Fruit fly (Drosophila melanogaster): ENCODE data around the gene mtrm.

Gene mtrm

DNA sequence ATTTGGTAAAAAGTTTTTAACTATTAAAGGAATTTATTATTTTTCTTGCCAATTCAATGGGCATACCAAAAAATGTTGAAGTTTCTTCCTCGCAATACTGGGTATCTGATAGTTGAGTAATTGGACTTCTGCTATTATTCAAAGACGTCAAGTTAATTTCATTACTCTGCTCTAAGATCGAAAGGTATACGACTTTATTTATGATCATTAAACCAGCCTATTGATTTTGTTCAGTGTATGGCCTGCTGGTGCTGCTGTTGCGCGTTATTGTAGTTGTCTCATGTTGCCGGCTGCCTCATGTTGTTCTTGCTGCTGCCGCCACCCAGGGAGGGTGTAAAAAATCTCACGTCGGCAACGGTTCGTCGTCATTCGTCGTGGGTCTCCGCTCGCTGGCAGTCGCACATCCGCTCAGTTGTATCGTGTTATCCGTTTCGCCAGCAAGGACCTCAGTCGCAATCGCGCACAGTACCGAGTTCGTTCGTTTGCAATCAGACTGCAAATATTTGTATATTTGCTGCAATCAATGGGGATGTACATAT is 17.1 kb upstream of the mtrm start, which contains the start of gene CG7120 (continued):
- no peak for TF ChIP-seq dac (GFP tag; optimal IDR thresholded peaks at IDR 0.05)
- peak; percentile 34 for TF ChIP-seq Met (GFP tag; optimal IDR thresholded peaks at IDR 0.05)
- TF ChIP-seq Hr38 (GFP tag; optimal IDR thresholded peaks at IDR 0.05) = no peak
- TF ChIP-seq CG11762 (GFP tag; optimal IDR thresholded peaks at IDR 0.05; ENCODE audit: insufficient read depth) = peak; percentile 11
- no peak for TF ChIP-seq vri (GFP tag; optimal IDR thresholded peaks at IDR 0.05)
- TF ChIP-seq Eip93F (GFP tag; optimal IDR thresholded peaks at IDR 0.05) = peak; percentile 23
- peak; percentile 13 for TF ChIP-seq acj6 (GFP tag; optimal IDR thresholded peaks at IDR 0.05)
- TF ChIP-seq CG6854 (GFP tag; optimal IDR thresholded peaks at IDR 0.05) = no peak
- TF ChIP-seq CG1621 (tag; optimal IDR thresholded peaks at IDR 0.05) = no peak
- peak; percentile 80 for TF ChIP-seq Eip78C (GFP tag)
- peak; percentile 55 for TF ChIP-seq cyc (GFP tag; optimal IDR thresholded peaks at IDR 0.05)
- TF ChIP-seq CG15336 (GFP tag; IDR thresholded peaks at IDR 0.05) = peak; percentile 51; the same call in 1 of the 2 replicates
- peak; percentile 52; the same call in 1 of the 3 replicates for TF ChIP-seq CG6163 (GFP tag; IDR thresholded peaks at IDR 0.05)
- no peak for TF ChIP-seq CG8632 (GFP tag; optimal IDR thresholded peaks at IDR 0.05)
- no peak for TF ChIP-seq CG11294 (GFP tag; IDR thresholded peaks at IDR 0.05)
- TF ChIP-seq topi (GFP tag; optimal IDR thresholded peaks at IDR 0.05) = peak; percentile 56
- TF ChIP-seq Sox102F (GFP tag; optimal IDR thresholded peaks at IDR 0.05) = no peak
- no peak for TF ChIP-seq CG11902 (GFP tag; optimal IDR thresholded peaks at IDR 0.05)
- TF ChIP-seq CG4318 (GFP tag; optimal IDR thresholded peaks at IDR 0.05) = no peak

DNA sequence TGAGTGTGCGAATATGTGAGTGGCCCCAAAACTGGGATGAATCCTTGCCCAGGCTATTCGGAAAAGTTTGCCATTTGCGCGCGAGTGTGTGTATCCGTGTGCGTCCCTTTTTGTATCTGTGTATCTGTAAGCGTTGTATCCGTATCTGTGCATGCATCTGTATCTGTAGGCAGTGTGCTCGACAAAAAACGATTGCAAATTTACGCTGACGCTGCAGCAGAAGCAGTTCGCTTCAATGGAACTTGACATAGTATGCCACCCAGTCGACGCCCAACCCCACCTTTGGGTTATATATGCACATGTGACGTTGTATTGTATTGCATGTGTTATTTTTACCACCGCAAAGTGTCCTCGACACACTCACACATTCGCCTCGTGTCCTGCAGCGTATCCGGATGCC is 16.6 kb upstream of the mtrm start:
- no peak for TF ChIP-seq CG11294 (GFP tag; IDR thresholded peaks at IDR 0.05)
- no peak for TF ChIP-seq Eip78C (GFP tag)
- TF ChIP-seq CG34406 (GFP tag; optimal IDR thresholded peaks at IDR 0.05) = no peak
- no peak for TF ChIP-seq Eip75B (GFP tag; optimal IDR thresholded peaks at IDR 0.05)
- no peak for TF ChIP-seq CG16779 (tag; optimal IDR thresholded peaks at IDR 0.05)
- TF ChIP-seq CG31627 (GFP tag; optimal IDR thresholded peaks at IDR 0.05) = no peak
- no peak for TF ChIP-seq CG3032 (tag; optimal IDR thresholded peaks at IDR 0.05)
- TF ChIP-seq Ets96B (tag; optimal IDR thresholded peaks at IDR 0.05) = no peak
- no peak for TF ChIP-seq Sox14 (GFP tag; optimal IDR thresholded peaks at IDR 0.05)
- TF ChIP-seq Hr4 (GFP tag; optimal IDR thresholded peaks at IDR 0.05) = no peak
- TF ChIP-seq vri (GFP tag; optimal IDR thresholded peaks at IDR 0.05) = no peak
- no peak for TF ChIP-seq CG11902 (GFP tag; optimal IDR thresholded peaks at IDR 0.05)
- no peak for TF ChIP-seq CG6808 (GFP tag; optimal IDR thresholded peaks at IDR 0.05)
- no peak for TF ChIP-seq spab (GFP tag; optimal IDR thresholded peaks at IDR 0.05)
- no peak for TF ChIP-seq cyc (GFP tag; optimal IDR thresholded peaks at IDR 0.05)
- TF ChIP-seq Blimp-1 (GFP tag; optimal IDR thresholded peaks at IDR 0.05) = no peak

DNA sequence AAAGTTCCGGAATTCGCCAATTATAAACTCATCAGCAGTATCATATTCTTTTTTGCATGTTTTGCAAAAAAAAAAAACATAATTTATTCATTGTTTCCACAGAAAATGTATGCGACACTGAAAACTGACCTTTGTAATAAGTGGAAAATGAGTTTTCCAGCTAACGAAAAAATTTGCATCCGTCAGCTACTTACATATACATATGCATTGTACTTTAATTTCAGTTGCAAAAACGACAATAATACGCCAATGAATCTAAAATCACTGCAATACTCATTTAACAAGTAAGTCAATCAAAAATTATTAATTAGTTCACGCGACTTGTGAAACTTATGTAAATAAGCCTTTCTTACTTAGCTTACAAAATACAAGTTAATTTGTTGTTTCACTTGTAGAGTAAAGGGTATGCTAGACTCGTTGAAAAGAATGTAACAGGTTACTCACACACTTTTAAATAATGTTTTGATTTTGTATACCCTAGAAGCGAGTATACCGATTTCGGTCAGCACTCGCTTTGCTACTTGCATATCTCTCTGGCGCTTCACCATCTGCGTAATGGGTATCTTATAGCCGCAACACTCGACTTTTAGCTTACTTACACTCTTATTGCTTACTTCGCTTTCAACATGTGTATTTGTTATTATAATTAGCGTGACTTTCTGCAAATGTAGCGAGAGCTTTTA is 13.9 kb upstream of the mtrm start:
- TF ChIP-seq Blimp-1 (GFP tag; optimal IDR thresholded peaks at IDR 0.05) (peak; percentile 68), esn (GFP tag; optimal IDR thresholded peaks at IDR 0.05) (peak; percentile 84), Met (GFP tag; optimal IDR thresholded peaks at IDR 0.05) (no peak), CG11762 (GFP tag; optimal IDR thresholded peaks at IDR 0.05; ENCODE audit: insufficient read depth) (peak; percentile 71), CG6792 (GFP tag; optimal IDR thresholded peaks at IDR 0.05) (peak; percentile 63), CG9139 (GFP tag; optimal IDR thresholded peaks at IDR 0.05) (peak; percentile 20), lz (GFP tag; optimal IDR thresholded peaks at IDR 0.05) (no peak), Sox15 (GFP tag; optimal IDR thresholded peaks at IDR 0.05) (peak; percentile 70), Sox102F (GFP tag; optimal IDR thresholded peaks at IDR 0.05) (peak; percentile 85), CG31627 (GFP tag; optimal IDR thresholded peaks at IDR 0.05) (peak; percentile 90), CG32006 (GFP tag; optimal IDR thresholded peaks at IDR 0.05) (no peak), CG34406 (GFP tag; optimal IDR thresholded peaks at IDR 0.05) (peak; percentile 77), CG10669 (GFP tag; optimal IDR thresholded peaks at IDR 0.05) (no peak), CG8119 (GFP tag; IDR thresholded peaks at IDR 0.05) (peak; percentile 74; the same call in 2 of the 3 replicates), CG6854 (GFP tag; optimal IDR thresholded peaks at IDR 0.05) (peak; percentile 60), fd85E (GFP tag; optimal IDR thresholded peaks at IDR 0.05) (no peak), CG1621 (tag; optimal IDR thresholded peaks at IDR 0.05) (peak; percentile 66), dsx (GFP tag; optimal IDR thresholded peaks at IDR 0.05; ENCODE audit: poor library complexity, severe bottlenecking) (no peak), pdm3 (GFP tag; optimal IDR thresholded peaks at IDR 0.05) (no peak), Gug (GFP tag; IDR thresholded peaks at IDR 0.05) (peak; percentile 60; the same call in 1 of the 2 replicates), salr (GFP tag; optimal IDR thresholded peaks at IDR 0.05) (peak in 1 of 2 experiments; percentile 72), CG11294 (GFP tag; IDR thresholded peaks at IDR 0.05) (peak; percentile 65), Eip93F (GFP tag; optimal IDR thresholded peaks at IDR 0.05) (peak; percentile 28), ss (GFP tag; optimal IDR thresholded peaks at IDR 0.05) (no peak), Ets21C (GFP tag; optimal IDR thresholded peaks at IDR 0.05) (no peak)
